Worm (Caenorhabditis elegans) whole organism, late embryonic: ENCODE measurements around the gene sec-6.

Experiments
- ama-1 ChIP-seq: fragments of 150-350 bp; optimal IDR thresholded peaks from 2 replicates; lab custom pipeline; 2014
- ceh-30 ChIP-seq: fragments of 150-350 bp; optimal IDR thresholded peaks from 2 replicates; lab custom pipeline; 2014; ENCODE audit warnings: missing biosample characterization, missing genetic modification characterization
- ceh-9 ChIP-seq: sonication (generic microtip); optimal IDR thresholded peaks from 2 replicates; lab custom pipeline; 2016; ENCODE audit warnings: mild to moderate bottlenecking, missing genetic modification characterization, inconsistent platforms, missing compliant biosample characterization
- dmd-4 ChIP-seq: sonication (generic microtip); optimal IDR thresholded peaks from 2 replicates; lab custom pipeline; 2016; ENCODE audit warnings: borderline replicate concordance, missing genetic modification characterization, missing compliant biosample characterization
- fax-1 ChIP-seq: sonication (generic microtip); optimal IDR thresholded peaks from 2 replicates; lab custom pipeline; 2016; ENCODE audit warnings: missing genotype, missing genetic modification characterization, missing compliant biosample characterization
- fkh-10 ChIP-seq: fragments of 150-350 bp; optimal IDR thresholded peaks from 2 replicates; lab custom pipeline; 2014; ENCODE audit warnings: missing biosample characterization, missing genetic modification reagents, missing genetic modification characterization
- gmeb-2 ChIP-seq: sonication (generic microtip); optimal IDR thresholded peaks from 2 replicates; lab custom pipeline; 2016; ENCODE audit warnings: missing genetic modification characterization, inconsistent platforms, missing compliant biosample characterization
- pqm-1 ChIP-seq: sonication (generic microtip); optimal IDR thresholded peaks from 2 replicates; lab custom pipeline; 2016; ENCODE audit warnings: missing genetic modification characterization, missing compliant biosample characterization
- pros-1 ChIP-seq: fragments of 150-350 bp; optimal IDR thresholded peaks from 2 replicates; lab custom pipeline; 2014; ENCODE audit warnings: missing biosample characterization, missing genetic modification reagents, missing genetic modification characterization
- syd-9 ChIP-seq: sonication (generic microtip); optimal IDR thresholded peaks from 2 replicates; lab custom pipeline; 2016; ENCODE audit warnings: mild to moderate bottlenecking, missing genetic modification characterization, moderate library complexity, missing compliant biosample characterization
- unc-42 ChIP-seq: sonication (generic microtip); optimal IDR thresholded peaks from 2 replicates; lab custom pipeline; 2016; ENCODE audit warnings: missing genotype, missing genetic modification characterization, missing compliant biosample characterization
- unc-55 ChIP-seq: sonication (generic microtip); optimal IDR thresholded peaks from 2 replicates; lab custom pipeline; 2017; ENCODE audit warnings: missing biosample characterization, missing genetic modification reagents, missing genetic modification characterization

DNA sequence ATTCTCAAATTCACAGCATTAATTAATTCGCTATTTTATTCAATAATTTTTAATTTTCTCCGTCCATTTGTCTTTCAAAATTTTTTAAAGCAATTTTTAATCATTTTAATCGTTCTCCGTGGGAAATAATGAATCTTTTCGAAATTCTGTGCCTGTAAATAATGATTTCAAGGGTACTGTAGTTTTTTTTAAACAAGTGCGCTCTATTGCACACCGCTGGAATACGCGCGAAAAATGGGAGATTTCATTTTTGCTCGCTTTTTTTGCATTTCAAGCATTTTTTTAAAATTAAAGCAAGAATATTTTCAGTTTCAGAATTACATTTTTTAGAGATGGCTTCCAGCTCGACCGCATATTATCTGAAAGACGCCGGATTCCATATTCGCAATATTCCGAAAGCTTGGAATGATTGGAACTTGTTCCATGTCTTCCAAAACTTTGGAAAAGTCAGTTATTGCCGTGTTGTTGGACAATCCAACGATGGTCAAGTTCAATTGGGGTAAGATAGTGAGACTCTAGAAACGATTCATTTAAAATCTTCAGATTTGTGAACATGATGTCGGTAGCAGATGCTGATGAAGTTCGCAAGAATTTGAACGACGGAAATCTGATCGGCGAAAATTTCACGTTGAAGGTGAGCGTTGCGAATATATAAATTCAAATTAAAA lies 61.7 kb downstream of the sec-6 start, which contains the start of gene tofu-6:
- TF ChIP-seq fkh-10 (GFP tag; lab: Kevin White, UChicago) = no peak
- TF ChIP-seq ceh-30 (tag; lab: Kevin White, UChicago) = no peak
- TF ChIP-seq ama-1 (lab: Kevin White, UChicago) = no peak
- TF ChIP-seq fax-1 = no peak
- no peak for TF ChIP-seq ceh-9 (tag; lab: Kevin White, UChicago)
- TF ChIP-seq syd-9 (tag; lab: Kevin White, UChicago) = no peak
- TF ChIP-seq dmd-4 (tag; lab: Kevin White, UChicago) = no peak
- TF ChIP-seq unc-55 = no peak
- TF ChIP-seq unc-42 (tag; lab: Kevin White, UChicago) = no peak
- TF ChIP-seq pros-1 (tag; lab: Kevin White, UChicago) = no peak
- no peak for TF ChIP-seq gmeb-2 (tag; lab: Kevin White, UChicago)
- TF ChIP-seq pqm-1 (tag; lab: Kevin White, UChicago) = no peak
